Fruit fly (Drosophila melanogaster) whole organism: ENCODE data around the gene CG13305.

Experiments used
- EcR ChIP-seq, 2 experiments: fragments of >200 bp; optimal IDR thresholded peaks; 2 replicates each; lab custom pipeline; 2017; ENCODE audit warnings: missing biosample characterization in 2 of 2, missing genetic modification characterization in 2 of 2, missing genetic modification reagents in 2 of 2
- pan ChIP-seq: fragments of >200 bp; optimal IDR thresholded peaks from 2 replicates; lab custom pipeline; 2017

DNA sequence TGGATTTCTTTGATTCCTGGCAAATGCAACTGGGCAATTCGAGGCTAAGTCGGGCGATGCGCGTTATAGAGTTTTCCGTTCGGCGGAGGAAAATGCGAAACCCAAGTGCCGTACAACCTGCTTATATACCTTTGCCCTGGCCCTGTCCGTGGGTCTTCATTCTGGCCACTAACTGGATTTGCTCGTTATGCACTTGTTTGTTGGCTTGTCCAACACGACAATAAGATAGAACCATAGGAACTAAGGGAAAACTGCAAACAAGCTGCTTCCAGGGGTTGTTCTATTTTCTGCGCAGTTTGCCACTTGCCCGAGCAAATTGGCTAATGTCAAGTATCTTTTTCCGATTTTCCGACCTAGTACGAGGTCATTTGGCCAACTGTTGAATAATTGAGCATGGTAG is 2.2 kb upstream of the CG13305 start, which contains the start of gene Arr2:
- TF ChIP-seq pan (lab: Kevin White, UChicago) (no peak), EcR (GFP tag; optimal IDR thresholded peaks at IDR 0.05; lab: Kevin White, UChicago) (no peak)
